Fruit fly (Drosophila melanogaster): ENCODE data around the gene CG9961.

Gene CG9961

dm6 chr2L:2753789-2754436 lies 9.2 kb upstream of the CG9961 start:
- no peak for TF ChIP-seq CG32121 (GFP tag; IDR thresholded peaks at IDR 0.05)
- peak; percentile 78 for TF ChIP-seq EcR (GFP tag; optimal IDR thresholded peaks at IDR 0.05)

dm6 chr2L:2752460-2753411 lies 8.0 kb upstream of the CG9961 start, which contains the start of gene Pgk:
Pgk (minus strand) TSS chr2L:2753068.
- TF ChIP-seq CG15710 (tag; optimal IDR thresholded peaks at IDR 0.05) (peak; percentile 37), gl (tag; optimal IDR thresholded peaks at IDR 0.05) (no peak), Pif1B (GFP tag; optimal IDR thresholded peaks at IDR 0.05) (peak; percentile 74), CG13204 (GFP tag; optimal IDR thresholded peaks at IDR 0.05) (peak; percentile 20), D1 (tag; optimal IDR thresholded peaks at IDR 0.05) (peak; percentile 2), CG4496 (GFP tag; IDR thresholded peaks at IDR 0.05) (no peak), CG32121 (GFP tag; IDR thresholded peaks at IDR 0.05) (no peak), CG9948 (tag; optimal IDR thresholded peaks at IDR 0.05) (peak; percentile 27), Ets98B (GFP tag; IDR thresholded peaks at IDR 0.05) (no peak), Snoo (tag; optimal IDR thresholded peaks at IDR 0.05) (peak; percentile 43), rn (GFP tag; IDR thresholded peaks at IDR 0.05) (no peak), CG17806 (tag; optimal IDR thresholded peaks at IDR 0.05) (peak; percentile 52), EcR (GFP tag; optimal IDR thresholded peaks at IDR 0.05) (peak; percentile 28), CG14655 (GFP tag; optimal IDR thresholded peaks at IDR 0.05) (peak; percentile 57), Pif1A (GFP tag; optimal IDR thresholded peaks at IDR 0.05) (peak; percentile 78), CG34367 (tag; optimal IDR thresholded peaks at IDR 0.05) (peak; percentile 39), fd96Ca (GFP tag; IDR thresholded peaks at IDR 0.05) (no peak), CG8159 (tag; optimal IDR thresholded peaks at IDR 0.05) (no peak), CG10348 (GFP tag; IDR thresholded peaks at IDR 0.05) (no peak), CG12605 (GFP tag; IDR thresholded peaks at IDR 0.05) (no peak), CG8301 (tag; optimal IDR thresholded peaks at IDR 0.05) (peak; percentile 48)

dm6 chr2L:2751904-2752459 lies 7.2 kb upstream of the CG9961 start, which contains the start of gene Bacc:
Bacc (plus strand) TSS chr2L:2752445.
- no peak for TF ChIP-seq EcR (GFP tag; optimal IDR thresholded peaks at IDR 0.05)
- peak; percentile 90 for TF ChIP-seq CG13204 (GFP tag; optimal IDR thresholded peaks at IDR 0.05)
- TF ChIP-seq CG9948 (tag; optimal IDR thresholded peaks at IDR 0.05), result peak; percentile 98
- TF ChIP-seq CG14655 (GFP tag; optimal IDR thresholded peaks at IDR 0.05), result peak; percentile 99
- peak; percentile 98 for TF ChIP-seq Pif1B (GFP tag; optimal IDR thresholded peaks at IDR 0.05)
- TF ChIP-seq fd96Ca (GFP tag; IDR thresholded peaks at IDR 0.05), result no peak
- TF ChIP-seq CG34367 (tag; optimal IDR thresholded peaks at IDR 0.05), result peak; percentile 96
- no peak for TF ChIP-seq CG4496 (GFP tag; IDR thresholded peaks at IDR 0.05)
- TF ChIP-seq Pif1A (GFP tag; optimal IDR thresholded peaks at IDR 0.05), result peak; percentile 99
- TF ChIP-seq gl (tag; optimal IDR thresholded peaks at IDR 0.05), result peak; percentile 90
- peak; percentile 99 for TF ChIP-seq CG8301 (tag; optimal IDR thresholded peaks at IDR 0.05)
- TF ChIP-seq D1 (tag; optimal IDR thresholded peaks at IDR 0.05), result peak; percentile 98
- no peak for TF ChIP-seq rn (GFP tag; IDR thresholded peaks at IDR 0.05)
- TF ChIP-seq CG15710 (tag; optimal IDR thresholded peaks at IDR 0.05), result peak; percentile 98
- TF ChIP-seq CG8159 (tag; optimal IDR thresholded peaks at IDR 0.05), result peak; percentile 100
- no peak for TF ChIP-seq CG32121 (GFP tag; IDR thresholded peaks at IDR 0.05)
- TF ChIP-seq CG10348 (GFP tag; IDR thresholded peaks at IDR 0.05), result no peak
- peak; percentile 97 for TF ChIP-seq Snoo (tag; optimal IDR thresholded peaks at IDR 0.05)
- peak; percentile 95 for TF ChIP-seq CG17806 (tag; optimal IDR thresholded peaks at IDR 0.05)

- TF ChIP-seq CG13204 (GFP tag; optimal IDR thresholded peaks at IDR 0.05), result peak; percentile 87
- no peak for TF ChIP-seq D1 (tag; optimal IDR thresholded peaks at IDR 0.05)
- peak; percentile 52 for TF ChIP-seq EcR (GFP tag; optimal IDR thresholded peaks at IDR 0.05)
Observed at dm6 chr2L:2751085-2751710, 6.5 kb upstream of the CG9961 start.

- TF ChIP-seq Pif1A (GFP tag; optimal IDR thresholded peaks at IDR 0.05) (peak; percentile 47), EcR (GFP tag; optimal IDR thresholded peaks at IDR 0.05) (no peak), CG4496 (GFP tag; IDR thresholded peaks at IDR 0.05) (no peak), CG9948 (tag; optimal IDR thresholded peaks at IDR 0.05) (peak; percentile 67), D1 (tag; optimal IDR thresholded peaks at IDR 0.05) (no peak), CG12605 (GFP tag; IDR thresholded peaks at IDR 0.05) (no peak), CG8159 (tag; optimal IDR thresholded peaks at IDR 0.05) (peak; percentile 41), CG14655 (GFP tag; optimal IDR thresholded peaks at IDR 0.05) (peak; percentile 88), gl (tag; optimal IDR thresholded peaks at IDR 0.05) (no peak), CG17806 (tag; optimal IDR thresholded peaks at IDR 0.05) (peak; percentile 49), CG34367 (tag; optimal IDR thresholded peaks at IDR 0.05) (peak; percentile 7), CG13204 (GFP tag; optimal IDR thresholded peaks at IDR 0.05) (no peak), rn (GFP tag; IDR thresholded peaks at IDR 0.05) (no peak), CG15710 (tag; optimal IDR thresholded peaks at IDR 0.05) (peak; percentile 22), CG8301 (tag; optimal IDR thresholded peaks at IDR 0.05) (peak; percentile 86), Snoo (tag; optimal IDR thresholded peaks at IDR 0.05) (peak; percentile 19), Pif1B (GFP tag; optimal IDR thresholded peaks at IDR 0.05) (peak; percentile 41), fd96Ca (GFP tag; IDR thresholded peaks at IDR 0.05) (no peak), Ets98B (GFP tag; IDR thresholded peaks at IDR 0.05) (no peak), CG32121 (GFP tag; IDR thresholded peaks at IDR 0.05) (no peak), CG10348 (GFP tag; IDR thresholded peaks at IDR 0.05) (no peak)
Observed at dm6 chr2L:2750337-2751084, 5.8 kb upstream of the CG9961 start.

Data from whole organism, pupa.